Fruit fly (Drosophila melanogaster) S2 (cell line): ENCODE results near the gene CG11384.

Source experiments
- CG8478 ChIP-seq: fragments of >200 bp; optimal IDR thresholded peaks from 2 replicates; lab custom pipeline; 2018
- CTCF ChIP-seq, 2 experiments: fragments of >200 bp; optimal IDR thresholded peaks; 2 replicates each; lab custom pipeline; 2018

- TF ChIP-seq CTCF (optimal IDR thresholded peaks at IDR 0.05; lab: Kevin White, UChicago) (no peak), CG8478 (lab: Kevin White, UChicago) (no peak)
Measured at dm6 chrX:1183742-1184141, 7.9 kb upstream of the CG11384 start.
